Worm (Caenorhabditis elegans) whole organism, L3 larva: ENCODE data around the gene mnk-1.

Experiments used
- R02D3.7 ChIP-seq: fragments of 150-350 bp; optimal IDR thresholded peaks from 2 replicates; lab custom pipeline; 2014; ENCODE audit warnings: missing biosample characterization, missing genetic modification characterization
- ZK546.5 ChIP-seq: sonication (generic microtip); optimal IDR thresholded peaks from 2 replicates; lab custom pipeline; 2017; ENCODE audit warnings: missing biosample characterization, missing genetic modification characterization
- aly-2 ChIP-seq: fragments of 150-350 bp; optimal IDR thresholded peaks from 2 replicates; lab custom pipeline; 2014; ENCODE audit warnings: missing biosample characterization, missing genetic modification characterization
- ama-1 ChIP-seq: fragments of 150-350 bp; optimal IDR thresholded peaks from 2 replicates; lab custom pipeline; 2018
- ceh-16 ChIP-seq: sonication (generic microtip); optimal IDR thresholded peaks from 2 replicates; lab custom pipeline; 2017; ENCODE audit warnings: missing biosample characterization, missing genetic modification characterization
- ceh-28 ChIP-seq: fragments of 150-350 bp; optimal IDR thresholded peaks from 2 replicates; lab custom pipeline; 2014; ENCODE audit warnings: missing biosample characterization, missing genetic modification reagents, missing genetic modification characterization
- ceh-82 ChIP-seq: fragments of 150-350 bp; optimal IDR thresholded peaks from 2 replicates; lab custom pipeline; 2014; ENCODE audit warnings: missing biosample characterization, missing genetic modification characterization
- ceh-9 ChIP-seq: sonication (generic microtip); optimal IDR thresholded peaks from 2 replicates; lab custom pipeline; 2018; ENCODE audit warnings: missing biosample characterization, missing genetic modification characterization
- daf-12 ChIP-seq: fragments of 150-350 bp; optimal IDR thresholded peaks from 2 replicates; lab custom pipeline; 2014; ENCODE audit warnings: missing biosample characterization, missing genetic modification reagents, missing genetic modification characterization
- egl-27 ChIP-seq: sonication (generic microtip); optimal IDR thresholded peaks from 4 replicates; lab custom pipeline; 2017; ENCODE audit warnings: missing biosample characterization, missing genetic modification reagents, missing genetic modification characterization
- egl-5 ChIP-seq: fragments of 150-350 bp; optimal IDR thresholded peaks from 2 replicates; lab custom pipeline; 2017; ENCODE audit warnings: missing biosample characterization, missing genetic modification reagents, missing genetic modification characterization, inconsistent platforms
- elt-1 ChIP-seq: fragments of 150-350 bp; optimal IDR thresholded peaks from 2 replicates; lab custom pipeline; 2014; ENCODE audit warnings: missing biosample characterization, missing genetic modification characterization
- elt-2 ChIP-seq: sonication (generic microtip); optimal IDR thresholded peaks from 2 replicates; lab custom pipeline; 2016; ENCODE audit warnings: missing genetic modification reagents, mild to moderate bottlenecking, missing genetic modification characterization, missing compliant biosample characterization
- elt-3 ChIP-seq, 3 experiments: fragments of 150-350 bp in 1 of 3; sonication (generic microtip) in 2 of 3; optimal IDR thresholded peaks; 2 replicates in 2 of 3; 4 replicates in 1 of 3; lab custom pipeline; 2014 to 2017; ENCODE audit warnings: missing biosample characterization in 3 of 3, missing genetic modification characterization in 3 of 3
- eor-1 ChIP-seq, 2 experiments: fragments of 150-350 bp; optimal IDR thresholded peaks; 2 replicates each; lab custom pipeline; 2014 to 2018; ENCODE audit warnings: missing biosample characterization in 2 of 2, missing genetic modification characterization in 2 of 2
- fkh-10 ChIP-seq: sonication (generic microtip); optimal IDR thresholded peaks from 2 replicates; lab custom pipeline; 2017; ENCODE audit warnings: missing biosample characterization, missing genetic modification reagents, missing genetic modification characterization
- fkh-2 ChIP-seq: fragments of 150-350 bp; optimal IDR thresholded peaks from 2 replicates; lab custom pipeline; 2014; ENCODE audit warnings: missing biosample characterization, missing genetic modification reagents, missing genetic modification characterization
- fos-1 ChIP-seq: fragments of 150-350 bp; optimal IDR thresholded peaks from 2 replicates; lab custom pipeline; 2014; ENCODE audit warnings: missing biosample characterization, missing genetic modification characterization
- hmg-11 ChIP-seq: sonication (generic microtip); optimal IDR thresholded peaks from 2 replicates; lab custom pipeline; 2016; ENCODE audit warnings: missing genetic modification characterization, missing compliant biosample characterization
- jun-1 ChIP-seq: fragments of 150-350 bp; optimal IDR thresholded peaks from 2 replicates; lab custom pipeline; 2014; ENCODE audit warnings: missing biosample characterization, missing genetic modification reagents, missing genetic modification characterization
- lin-15B ChIP-seq: fragments of 150-350 bp; optimal IDR thresholded peaks from 2 replicates; lab custom pipeline; 2014; ENCODE audit warnings: missing biosample characterization, missing genetic modification characterization
- lin-39 ChIP-seq: fragments of 150-350 bp; optimal IDR thresholded peaks from 2 replicates; lab custom pipeline; 2018; ENCODE audit warnings: missing biosample characterization, missing genetic modification reagents, missing genetic modification characterization
- lsy-12 ChIP-seq: sonication (generic microtip); optimal IDR thresholded peaks from 2 replicates; lab custom pipeline; 2016; ENCODE audit warnings: mild to moderate bottlenecking, missing genetic modification characterization, missing compliant biosample characterization
- mdl-1 ChIP-seq: fragments of 150-350 bp; optimal IDR thresholded peaks from 2 replicates; lab custom pipeline; 2014; ENCODE audit warnings: missing biosample characterization, missing genetic modification characterization
- mml-1 ChIP-seq: fragments of 150-350 bp; sonication (generic microtip); optimal IDR thresholded peaks from 3 replicates; lab custom pipeline; 2014; ENCODE audit warnings: missing biosample characterization, missing genetic modification characterization
- nfya-1 ChIP-seq: sonication (generic microtip); optimal IDR thresholded peaks from 2 replicates; lab custom pipeline; 2017; ENCODE audit warnings: missing genetic modification characterization, mild to moderate bottlenecking, missing compliant biosample characterization, antibody characterized with exemption, moderate library complexity; ENCODE audit not compliant: insufficient read depth
- nhr-11 ChIP-seq: fragments of 150-350 bp; optimal IDR thresholded peaks from 2 replicates; lab custom pipeline; 2014; ENCODE audit warnings: missing biosample characterization, missing genetic modification characterization
- nhr-12 ChIP-seq: fragments of 150-350 bp; optimal IDR thresholded peaks from 2 replicates; lab custom pipeline; 2014; ENCODE audit warnings: missing biosample characterization, missing genetic modification characterization
- nhr-23 ChIP-seq: fragments of 150-350 bp; optimal IDR thresholded peaks from 2 replicates; lab custom pipeline; 2014; ENCODE audit warnings: missing biosample characterization, missing genetic modification reagents, missing genetic modification characterization
- nhr-237 ChIP-seq: fragments of 150-350 bp; optimal IDR thresholded peaks from 2 replicates; lab custom pipeline; 2014; ENCODE audit warnings: missing biosample characterization, missing genetic modification characterization
- nhr-25 ChIP-seq: sonication (generic microtip); optimal IDR thresholded peaks from 2 replicates; lab custom pipeline; 2017; ENCODE audit warnings: missing biosample characterization, missing genetic modification characterization
- nhr-28 ChIP-seq: fragments of 150-350 bp; optimal IDR thresholded peaks from 2 replicates; lab custom pipeline; 2014; ENCODE audit warnings: missing biosample characterization, missing genetic modification characterization
- nhr-43 ChIP-seq: sonication (generic microtip); optimal IDR thresholded peaks from 2 replicates; lab custom pipeline; 2016; ENCODE audit warnings: mild to moderate bottlenecking, missing genetic modification characterization, missing compliant biosample characterization; ENCODE audit not compliant: poor library complexity, severe bottlenecking
- nhr-67 ChIP-seq: fragments of 150-350 bp; optimal IDR thresholded peaks from 2 replicates; lab custom pipeline; 2014; ENCODE audit warnings: missing biosample characterization, missing genetic modification characterization
- nhr-76 ChIP-seq: fragments of 150-350 bp; sonication (generic microtip); optimal IDR thresholded peaks from 5 replicates; lab custom pipeline; 2014; ENCODE audit warnings: missing biosample characterization, missing genetic modification characterization
- nhr-77 ChIP-seq: fragments of 150-350 bp; optimal IDR thresholded peaks from 2 replicates; lab custom pipeline; 2014; ENCODE audit warnings: missing biosample characterization, missing genetic modification characterization
- pha-4 ChIP-seq: fragments of 150-350 bp; optimal IDR thresholded peaks from 2 replicates; lab custom pipeline; 2014; ENCODE audit warnings: missing biosample characterization, missing genetic modification reagents, missing genetic modification characterization
- pqm-1 ChIP-seq: fragments of 150-350 bp; optimal IDR thresholded peaks from 2 replicates; lab custom pipeline; 2017; ENCODE audit warnings: missing biosample characterization, missing genetic modification characterization, inconsistent platforms
- sea-2 ChIP-seq: fragments of 150-350 bp; sonication (generic microtip); optimal IDR thresholded peaks from 4 replicates; lab custom pipeline; 2014; ENCODE audit warnings: missing biosample characterization, missing genetic modification reagents, missing genetic modification characterization
- skn-1 ChIP-seq: fragments of 150-350 bp; optimal IDR thresholded peaks from 2 replicates; lab custom pipeline; 2014; ENCODE audit warnings: missing biosample characterization, missing genetic modification characterization
- snpc-4 ChIP-seq: fragments of 150-350 bp; optimal IDR thresholded peaks from 2 replicates; lab custom pipeline; 2014; ENCODE audit warnings: missing biosample characterization, missing genetic modification characterization
- tbx-2 ChIP-seq: sonication (generic microtip); optimal IDR thresholded peaks from 2 replicates; lab custom pipeline; 2016; ENCODE audit warnings: mild to moderate bottlenecking, missing genetic modification characterization, missing compliant biosample characterization
- unc-39 ChIP-seq: sonication (generic microtip); optimal IDR thresholded peaks from 4 replicates; lab custom pipeline; 2017; ENCODE audit warnings: missing biosample characterization, missing genetic modification characterization
- unc-62 ChIP-seq: fragments of 150-350 bp; sonication (generic microtip); optimal IDR thresholded peaks from 4 replicates; lab custom pipeline; 2014; ENCODE audit warnings: missing biosample characterization, missing genetic modification reagents, missing genetic modification characterization
- zag-1 ChIP-seq: fragments of 150-350 bp; optimal IDR thresholded peaks from 2 replicates; lab custom pipeline; 2014; ENCODE audit warnings: missing biosample characterization, missing genetic modification characterization
- ztf-11 ChIP-seq: fragments of 150-350 bp; optimal IDR thresholded peaks from 2 replicates; lab custom pipeline; 2014; ENCODE audit warnings: missing biosample characterization, missing genetic modification characterization
- ztf-4 ChIP-seq: fragments of 150-350 bp; optimal IDR thresholded peaks from 2 replicates; lab custom pipeline; 2014; ENCODE audit warnings: missing biosample characterization, missing genetic modification characterization

The mnk-1 gene

ce11 chrII:10502491-10503063 is 52.3 kb downstream of the mnk-1 start, which contains the start of gene myrf-1:
TSS of gene myrf-1 (minus strand) at chrII:10502541.
- TF ChIP-seq lin-15B (tag; lab: Kevin White, UChicago) (peak; percentile 64), fkh-10 (GFP tag; lab: Kevin White, UChicago) (peak; percentile 17), ceh-9 (tag; lab: Kevin White, UChicago) (no peak), unc-62 (GFP tag; lab: Kevin White, UChicago) (peak; percentile 83), ztf-4 (tag; lab: Kevin White, UChicago) (no peak), egl-5 (tag; lab: Kevin White, UChicago) (peak; percentile 85), nhr-77 (peak; percentile 47), pqm-1 (peak; percentile 8), nhr-12 (no peak), fos-1 (tag; lab: Kevin White, UChicago) (peak; percentile 48), elt-1 (tag; lab: Kevin White, UChicago) (peak; percentile 56), ama-1 (peak; percentile 67), ZK546.5 (tag; lab: Kevin White, UChicago) (no peak), pha-4 (tag; lab: Kevin White, UChicago) (peak; percentile 92), nhr-43 (tag; lab: Kevin White, UChicago) (peak; percentile 74), ceh-16 (no peak), nfya-1 (tag; lab: Kevin White, UChicago) (peak; percentile 90), hmg-11 (peak; percentile 99), eor-1 (tag; optimal IDR thresholded peaks at IDR 0.05; lab: Kevin White, UChicago) (no peak), nhr-11 (tag; lab: Kevin White, UChicago) (peak; percentile 87), unc-39 (no peak), mml-1 (tag; lab: Kevin White, UChicago) (no peak), ceh-82 (tag; lab: Kevin White, UChicago) (peak; percentile 43), aly-2 (tag; lab: Kevin White, UChicago) (no peak), elt-3 (tag; optimal IDR thresholded peaks at IDR 0.05; lab: Kevin White, UChicago) (peak in 2 of 3 experiments; percentile 18 to 35), R02D3.7 (tag; lab: Kevin White, UChicago) (peak; percentile 53), zag-1 (tag; lab: Kevin White, UChicago) (peak; percentile 57), nhr-25 (tag; lab: Kevin White, UChicago) (peak; percentile 77), snpc-4 (peak; percentile 33), mdl-1 (tag; lab: Kevin White, UChicago) (peak; percentile 70), ztf-11 (no peak), nhr-237 (tag; lab: Kevin White, UChicago) (no peak), ceh-28 (tag; lab: Kevin White, UChicago) (peak; percentile 84), nhr-67 (tag; lab: Kevin White, UChicago) (peak; percentile 3), sea-2 (GFP tag; lab: Kevin White, UChicago) (peak; percentile 39), fkh-2 (no peak), nhr-28 (no peak), elt-2 (tag; lab: Kevin White, UChicago) (peak; percentile 80), jun-1 (tag; lab: Kevin White, UChicago) (peak; percentile 62), skn-1 (tag; lab: Kevin White, UChicago) (peak; percentile 61), lin-39 (tag; lab: Kevin White, UChicago) (peak; percentile 96), nhr-23 (peak; percentile 91), lsy-12 (tag; lab: Kevin White, UChicago) (peak; percentile 92), tbx-2 (tag; lab: Kevin White, UChicago) (peak; percentile 88)

- TF ChIP-seq hmg-11 (peak; percentile 51), ZK546.5 (tag; lab: Kevin White, UChicago) (no peak), elt-3 (tag; optimal IDR thresholded peaks at IDR 0.05; lab: Kevin White, UChicago) (no peak), egl-27 (no peak), lin-15B (tag; lab: Kevin White, UChicago) (peak; percentile 52), unc-39 (no peak), fos-1 (tag; lab: Kevin White, UChicago) (no peak), nhr-67 (tag; lab: Kevin White, UChicago) (no peak), daf-12 (tag; lab: Kevin White, UChicago) (no peak), R02D3.7 (tag; lab: Kevin White, UChicago) (peak; percentile 22), nfya-1 (tag; lab: Kevin White, UChicago) (peak; percentile 79), lin-39 (tag; lab: Kevin White, UChicago) (peak; percentile 50), mdl-1 (tag; lab: Kevin White, UChicago) (peak; percentile 39), egl-5 (tag; lab: Kevin White, UChicago) (peak; percentile 51), elt-1 (tag; lab: Kevin White, UChicago) (peak; percentile 59), nhr-76 (no peak), sea-2 (GFP tag; lab: Kevin White, UChicago) (no peak), ama-1 (peak; percentile 67), pqm-1 (peak; percentile 38), ztf-4 (tag; lab: Kevin White, UChicago) (no peak), skn-1 (tag; lab: Kevin White, UChicago) (peak; percentile 69), snpc-4 (no peak), fkh-2 (no peak), tbx-2 (tag; lab: Kevin White, UChicago) (no peak), ceh-16 (no peak), lsy-12 (tag; lab: Kevin White, UChicago) (peak; percentile 46), unc-62 (GFP tag; lab: Kevin White, UChicago) (peak; percentile 77), zag-1 (tag; lab: Kevin White, UChicago) (no peak), ceh-28 (tag; lab: Kevin White, UChicago) (peak; percentile 30), nhr-237 (tag; lab: Kevin White, UChicago) (no peak), nhr-25 (tag; lab: Kevin White, UChicago) (peak; percentile 83), nhr-43 (tag; lab: Kevin White, UChicago) (peak; percentile 74), ztf-11 (no peak), ceh-82 (tag; lab: Kevin White, UChicago) (no peak)
These were observed 53.3 kb downstream of the mnk-1 start for ce11 chrII:10501578-10501977.
